Fruit fly (Drosophila melanogaster) ovary, adult (tissue): ENCODE data around the gene CG17030.

Experiments used
- CG17801 ChIP-seq: fragments of 200-800 bp; optimal IDR thresholded peaks from 2 replicates; lab custom pipeline; 2019; ENCODE audit warnings: missing biosample characterization, mild to moderate bottlenecking, missing genetic modification characterization, moderate library complexity; ENCODE audit not compliant: partially characterized antibody

CG17030 gene

DNA sequence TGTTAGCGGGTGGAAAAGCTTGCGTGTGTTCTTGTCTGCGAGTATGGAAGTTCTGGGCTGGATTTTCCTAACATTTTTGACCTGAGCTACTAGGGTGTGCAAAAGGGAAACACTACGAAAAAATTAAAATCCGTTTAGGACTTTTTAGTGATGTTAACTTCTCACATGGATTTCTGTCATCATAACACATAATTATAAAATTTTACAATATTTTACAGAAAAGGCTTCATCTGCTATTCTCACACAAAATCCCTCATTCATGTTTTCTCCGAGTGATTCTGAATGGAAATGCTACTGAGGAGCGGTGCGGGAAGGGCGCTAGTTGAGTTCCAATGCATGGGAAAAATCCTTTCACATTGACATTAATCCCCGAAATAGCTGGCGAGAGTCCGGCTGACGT lies at the start of gene CG17030:
Gene CG17030, minus strand, starts transcription at position 101 of the 400 bp plus-strand sequence.
- no peak for TF ChIP-seq CG17801 (GFP tag; lab: Kevin White, UChicago)

DNA sequence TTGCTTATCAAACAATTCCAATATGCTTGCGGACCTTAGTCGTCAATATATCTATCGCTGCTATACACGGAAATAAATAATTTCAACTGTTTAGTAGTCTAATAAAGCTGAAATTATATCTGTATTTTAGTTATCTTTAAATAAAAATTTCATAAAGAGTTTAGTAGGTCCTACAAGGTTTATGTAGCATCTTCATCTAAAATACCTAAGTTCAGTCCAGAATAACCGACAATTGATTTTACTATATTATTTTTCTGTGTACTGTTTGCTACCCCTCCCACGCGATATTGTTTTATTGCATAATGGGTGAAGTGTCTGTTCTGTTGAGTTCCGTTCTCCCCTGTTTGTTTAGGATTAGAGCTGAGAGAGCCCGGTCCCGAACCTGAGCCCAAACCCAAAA lies 37.0 kb upstream of the CG17030 start:
- TF ChIP-seq CG17801 (GFP tag; lab: Kevin White, UChicago) = no peak

dm6 chr3L:5012033-5012432 lies 31.5 kb upstream of the CG17030 start, which contains the start of gene ATPsynCF6L:
Gene ATPsynCF6L, minus strand, starts transcription at chr3L:5012133.
- no peak for TF ChIP-seq CG17801 (GFP tag; lab: Kevin White, UChicago)

dm6 chr3L:4999447-5000226 lies 19.1 kb upstream of the CG17030 start:
- TF ChIP-seq CG17801 (GFP tag; lab: Kevin White, UChicago) = no peak

DNA sequence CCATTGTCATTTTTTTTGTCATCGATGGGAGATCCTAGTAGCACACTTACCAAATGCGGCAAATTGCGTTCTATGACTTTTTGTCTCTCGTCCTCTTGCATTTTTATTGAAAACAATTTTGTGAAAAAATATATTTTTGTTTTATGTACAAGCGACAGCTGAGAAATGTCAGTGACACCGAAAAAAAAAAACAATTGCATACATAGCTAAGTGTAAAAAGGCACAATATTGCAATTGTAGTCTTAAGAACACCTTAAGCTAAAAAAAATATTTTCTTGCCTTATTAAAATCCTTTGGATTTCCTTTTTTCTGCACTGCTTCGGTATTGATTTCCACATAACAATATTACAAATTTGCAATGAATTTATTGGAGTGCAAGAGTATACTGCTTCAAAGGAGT lies 16.2 kb upstream of the CG17030 start, which contains the start of gene t-Grip128:
Gene t-Grip128, minus strand, starts transcription at position 101 of the 400 bp plus-strand sequence.
- TF ChIP-seq CG17801 (GFP tag; lab: Kevin White, UChicago) = no peak

DNA sequence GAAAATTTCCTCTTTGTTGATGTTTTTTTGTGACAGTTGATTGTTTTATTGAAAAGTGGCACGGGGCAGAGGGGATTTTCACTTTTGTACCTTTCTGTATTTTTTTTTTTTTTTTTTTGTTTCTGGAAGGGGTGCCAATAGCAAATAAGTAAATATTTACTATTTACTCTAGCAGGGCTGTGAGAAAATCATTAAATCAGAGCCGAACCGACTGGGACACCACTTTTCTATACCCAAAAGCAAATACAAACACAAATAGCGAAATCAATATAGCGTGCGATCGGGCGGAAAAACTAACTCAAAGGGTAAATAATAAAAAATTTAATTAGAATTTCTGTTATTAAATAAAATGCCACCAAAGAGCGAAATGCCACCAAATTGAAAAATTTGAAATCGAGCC lies 11.6 kb upstream of the CG17030 start:
- TF ChIP-seq CG17801 (GFP tag; lab: Kevin White, UChicago) = no peak

DNA sequence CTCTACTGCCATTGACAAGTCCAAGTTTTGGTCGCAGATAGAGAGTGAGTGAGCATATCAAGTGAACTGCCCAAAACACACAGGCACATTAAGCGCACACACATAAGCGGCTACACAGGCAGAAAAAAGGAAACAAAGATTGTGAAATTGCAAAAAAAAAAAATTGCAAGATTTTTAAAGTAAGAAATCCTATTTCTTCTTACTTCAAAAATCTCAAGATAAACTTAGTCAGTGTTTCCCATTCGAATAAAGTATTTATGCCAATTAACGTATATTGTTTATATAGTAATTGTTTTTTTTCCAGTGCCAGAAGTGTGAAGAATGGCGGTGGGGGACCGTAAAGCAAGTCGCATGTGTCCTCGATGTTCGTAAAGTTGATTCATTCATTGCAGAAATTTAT lies 1.6 kb downstream of the CG17030 start:
- no peak for TF ChIP-seq CG17801 (GFP tag; lab: Kevin White, UChicago)

dm6 chr3L:4978041-4978440 lies 2.5 kb downstream of the CG17030 start:
- no peak for TF ChIP-seq CG17801 (GFP tag; lab: Kevin White, UChicago)

DNA sequence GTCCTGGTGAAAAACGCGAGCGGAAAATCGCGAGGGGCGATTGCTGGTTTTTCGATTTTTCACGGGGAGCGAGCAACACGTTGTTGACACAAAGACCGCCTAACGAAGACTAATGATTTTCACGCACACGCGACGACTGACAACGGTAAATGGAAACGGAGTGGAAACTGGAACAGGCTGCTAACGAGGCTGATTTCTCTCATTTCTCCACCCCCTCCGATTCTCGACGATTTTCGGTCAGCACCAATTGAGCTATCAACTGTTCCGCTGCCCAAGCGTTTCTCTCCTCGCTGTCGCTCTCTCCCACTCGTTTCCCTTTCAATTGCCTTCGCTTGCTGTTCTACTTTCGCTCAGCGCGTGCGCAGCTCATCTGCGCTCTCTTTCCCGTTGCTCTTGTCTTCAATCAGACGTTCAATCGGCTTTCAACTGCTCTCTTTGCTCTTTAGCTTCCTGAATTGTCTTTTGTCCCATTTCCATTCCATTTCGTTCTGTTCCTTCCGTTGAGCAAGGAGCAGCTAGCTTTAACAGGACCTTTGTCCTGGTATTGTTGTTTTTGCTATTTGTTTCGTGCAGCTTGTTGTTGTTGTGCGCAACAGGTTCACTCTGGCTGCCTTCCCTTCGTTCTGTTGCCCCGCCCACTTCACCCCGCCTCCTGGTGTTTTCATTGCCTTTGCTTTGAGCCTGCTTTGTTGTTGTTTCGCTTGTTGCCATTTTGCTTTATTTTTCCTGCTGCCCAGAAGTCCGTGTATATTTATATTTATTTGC lies 4.3 kb downstream of the CG17030 start:
- no peak for TF ChIP-seq CG17801 (GFP tag; lab: Kevin White, UChicago)

- TF ChIP-seq CG17801 (GFP tag; lab: Kevin White, UChicago) = no peak
Observed at dm6 chr3L:4969328-4969727, 11.2 kb downstream of the CG17030 start.

DNA sequence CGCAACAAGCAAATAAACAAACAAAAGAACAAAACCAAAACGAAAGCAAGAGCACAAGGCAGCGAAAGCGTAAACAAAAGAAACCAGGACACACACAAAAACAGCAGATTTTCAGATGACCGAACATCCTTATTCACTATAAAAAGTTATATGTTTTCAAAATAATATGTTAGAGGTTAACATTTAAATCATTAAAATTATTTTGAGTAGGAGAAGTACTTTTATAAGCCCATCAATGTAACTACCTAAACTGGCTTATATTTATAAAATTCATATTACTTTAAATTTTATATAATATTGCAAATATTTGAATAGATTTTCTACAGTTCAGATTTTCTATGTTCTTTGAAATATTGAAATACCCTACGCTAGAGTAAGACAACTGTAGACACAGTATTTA lies 13.8 kb downstream of the CG17030 start:
- no peak for TF ChIP-seq CG17801 (GFP tag; lab: Kevin White, UChicago)
